Worm (Caenorhabditis elegans) whole organism, early embryonic: ENCODE results near the gene nspd-7.

Experiments used
- B0310.2 ChIP-seq: sonication (generic microtip); optimal IDR thresholded peaks from 2 replicates; lab custom pipeline; 2016; ENCODE audit warnings: mild to moderate bottlenecking, missing genetic modification characterization, missing compliant biosample characterization
- F13C5.2 ChIP-seq: sonication (generic microtip); optimal IDR thresholded peaks from 2 replicates; lab custom pipeline; 2017; ENCODE audit warnings: mild to moderate bottlenecking, missing genetic modification characterization, inconsistent platforms, missing compliant biosample characterization
- aly-1 ChIP-seq: sonication (generic microtip); optimal IDR thresholded peaks from 2 replicates; lab custom pipeline; 2016; ENCODE audit warnings: missing genetic modification characterization, missing compliant biosample characterization
- ama-1 ChIP-seq: fragments of 150-350 bp; optimal IDR thresholded peaks from 2 replicates; lab custom pipeline; 2014
- ceh-13 ChIP-seq: fragments of 200-800 bp; sonication (Bioruptor generic); optimal IDR thresholded peaks from 2 replicates; lab custom pipeline; 2018; ENCODE audit warnings: mild to moderate bottlenecking, missing genetic modification characterization, missing compliant biosample characterization
- ceh-36 ChIP-seq: sonication (generic microtip); optimal IDR thresholded peaks from 2 replicates; lab custom pipeline; 2016; ENCODE audit warnings: missing genetic modification characterization, inconsistent platforms, missing compliant biosample characterization
- ets-7 ChIP-seq: sonication (generic microtip); optimal IDR thresholded peaks from 2 replicates; lab custom pipeline; 2016; ENCODE audit warnings: missing genotype, missing genetic modification characterization, missing compliant biosample characterization
- flt-1 ChIP-seq: fragments of 200-800 bp; sonication (Bioruptor generic); IDR thresholded peaks from 2 replicates; pipeline ENCODE4 v1.3.6; 2022; ENCODE audit warnings: missing genetic modification characterization, missing compliant biosample characterization
- hmbx-1 ChIP-seq: sonication (generic microtip); optimal IDR thresholded peaks from 2 replicates; lab custom pipeline; 2016; ENCODE audit warnings: mild to moderate bottlenecking, missing genetic modification characterization, missing compliant biosample characterization
- hmg-4 ChIP-seq: fragments of 200-800 bp; sonication (Bioruptor generic); optimal IDR thresholded peaks from 2 replicates; lab custom pipeline; 2018; ENCODE audit warnings: mild to moderate bottlenecking, missing genetic modification characterization, missing compliant biosample characterization
- hnd-1 ChIP-seq: sonication (generic microtip); optimal IDR thresholded peaks from 2 replicates; lab custom pipeline; 2016; ENCODE audit warnings: missing genetic modification characterization, missing compliant biosample characterization
- pes-1 ChIP-seq: fragments of 200-800 bp; sonication (Bioruptor generic); IDR thresholded peaks from 2 replicates; pipeline ENCODE4 v1.3.6; 2022; ENCODE audit warnings: missing genetic modification reagents, missing genetic modification characterization, missing compliant biosample characterization
- scrt-1 ChIP-seq: fragments of 200-800 bp; sonication (Bioruptor generic); IDR thresholded peaks from 2 replicates; pipeline ENCODE4 v1.3.6; 2022; ENCODE audit warnings: missing genetic modification characterization, missing compliant biosample characterization
- sea-1 ChIP-seq: fragments of 200-800 bp; sonication (Bioruptor generic); conservative IDR thresholded peaks from 2 replicates; pipeline ENCODE4 v1.3.6; 2022; ENCODE audit warnings: missing genetic modification characterization, missing compliant biosample characterization
- tbx-11 ChIP-seq: fragments of 200-800 bp; sonication (Bioruptor generic); IDR thresholded peaks from 2 replicates; pipeline ENCODE4 v1.3.6; 2022; ENCODE audit warnings: missing genetic modification characterization, missing compliant biosample characterization
- tbx-37 ChIP-seq: fragments of 200-800 bp; sonication (Bioruptor generic); conservative IDR thresholded peaks from 2 replicates; pipeline ENCODE4 v1.3.6; 2022; ENCODE audit warnings: missing genetic modification reagents, missing genetic modification characterization, missing compliant biosample characterization
- tra-4 ChIP-seq: sonication (generic microtip); optimal IDR thresholded peaks from 2 replicates; lab custom pipeline; 2017; ENCODE audit warnings: missing genetic modification characterization, missing compliant biosample characterization

Gene nspd-7

DNA sequence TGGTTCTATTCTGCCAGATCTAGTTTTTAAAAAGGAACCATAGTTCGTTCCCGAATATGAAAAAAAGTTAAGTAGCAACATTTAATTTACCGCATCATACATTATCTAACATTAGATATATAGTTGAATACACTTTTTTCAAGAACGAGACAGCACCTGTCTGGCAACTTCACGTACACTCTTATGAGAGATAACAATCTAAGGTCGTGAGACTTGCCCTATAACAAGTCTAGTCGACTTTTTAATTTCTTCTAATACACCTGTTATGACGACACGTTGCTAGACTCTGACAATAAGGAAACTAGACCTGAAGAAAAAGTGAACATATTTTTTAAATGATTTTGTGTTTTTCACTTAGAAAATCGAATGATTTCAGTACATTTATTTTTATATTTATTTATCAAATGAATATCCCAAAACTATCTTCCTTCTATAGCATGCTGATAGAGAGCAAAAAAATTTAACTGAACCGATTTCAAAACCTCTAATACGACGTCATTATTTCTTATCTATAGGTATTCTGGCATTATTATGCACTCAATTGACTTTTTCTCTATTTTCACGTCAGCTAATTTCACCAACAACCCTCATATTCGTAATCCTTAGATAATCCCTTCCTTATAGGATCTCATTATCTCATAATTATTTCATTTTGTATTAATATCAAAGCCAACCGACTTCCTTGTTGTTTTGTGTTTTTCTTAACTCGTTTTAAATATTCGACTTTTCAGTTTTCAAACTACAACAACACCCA, 15.9 kb downstream of the nspd-7 start:
- no peak for TF ChIP-seq ets-7 (tag; lab: Kevin White, UChicago)
- no peak for TF ChIP-seq scrt-1 (GFP tag; lab: Robert Waterston, UW)
- TF ChIP-seq hnd-1 (tag; lab: Kevin White, UChicago) = no peak
- no peak for TF ChIP-seq B0310.2 (tag; lab: Kevin White, UChicago)
- no peak for TF ChIP-seq sea-1 (GFP tag; lab: Robert Waterston, UW)
- TF ChIP-seq tra-4 = no peak
- no peak for TF ChIP-seq ceh-13
- no peak for TF ChIP-seq aly-1 (tag; lab: Kevin White, UChicago)
- TF ChIP-seq ama-1 = no peak
- no peak for TF ChIP-seq tbx-37 (GFP tag; lab: Robert Waterston, UW)
- no peak for TF ChIP-seq tbx-11 (GFP tag; lab: Robert Waterston, UW)
- no peak for TF ChIP-seq hmg-4 (GFP tag; lab: Kevin White, UChicago)
- TF ChIP-seq pes-1 = no peak
- no peak for TF ChIP-seq ceh-36

- no peak for TF ChIP-seq aly-1 (tag; lab: Kevin White, UChicago)
- TF ChIP-seq ceh-36 = no peak
Measured at ce11 chrIV:10252350-10252792, 16.6 kb downstream of the nspd-7 start.

ce11 chrIV:10251764-10252163, 17.2 kb downstream of the nspd-7 start:
- TF ChIP-seq hmbx-1 = no peak
- TF ChIP-seq hmg-4 (GFP tag; lab: Kevin White, UChicago) = no peak
- no peak for TF ChIP-seq aly-1 (tag; lab: Kevin White, UChicago)
- TF ChIP-seq hnd-1 (tag; lab: Kevin White, UChicago) = no peak
- no peak for TF ChIP-seq F13C5.2 (tag; lab: Kevin White, UChicago)

DNA sequence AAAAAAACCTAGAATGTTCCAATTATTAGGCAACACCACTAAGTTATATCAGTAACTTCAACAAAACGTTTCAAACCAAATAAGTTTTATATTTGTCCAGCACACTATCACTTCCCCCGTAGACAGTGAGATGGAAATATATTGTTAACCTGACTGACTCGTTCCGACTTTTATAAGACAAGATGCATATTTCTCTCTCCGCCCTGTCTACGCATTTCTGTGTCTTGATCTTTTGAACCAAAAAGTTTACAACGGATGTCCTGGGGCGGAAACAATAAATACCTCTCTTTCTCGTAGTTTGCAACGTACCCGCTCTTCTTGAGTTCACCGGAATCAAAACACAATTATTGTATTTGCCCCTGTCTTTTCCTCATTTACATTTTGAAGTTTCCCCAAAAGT, 17.7 kb downstream of the nspd-7 start:
- TF ChIP-seq tra-4 (no peak), aly-1 (tag; lab: Kevin White, UChicago) (no peak), hmbx-1 (no peak), B0310.2 (tag; lab: Kevin White, UChicago) (no peak), hmg-4 (GFP tag; lab: Kevin White, UChicago) (no peak), flt-1 (GFP tag; lab: Robert Waterston, UW) (no peak), ceh-36 (no peak), hnd-1 (tag; lab: Kevin White, UChicago) (no peak), tbx-11 (GFP tag; lab: Robert Waterston, UW) (no peak), ama-1 (no peak)

ce11 chrIV:10250577-10251075, 18.4 kb downstream of the nspd-7 start, which contains the start of gene daf-14:
TSS of gene daf-14 (plus strand) at chrIV:10250627.
- TF ChIP-seq hmg-4 (GFP tag; lab: Kevin White, UChicago) (no peak), pes-1 (no peak)

ce11 chrIV:10245666-10246210, 23.2 kb downstream of the nspd-7 start, which contains the start of gene F01G10.10:
TSS of gene F01G10.10 (plus strand) at chrIV:10246160.
- TF ChIP-seq hmg-4 (GFP tag; lab: Kevin White, UChicago) (no peak), scrt-1 (GFP tag; lab: Robert Waterston, UW) (no peak), flt-1 (GFP tag; lab: Robert Waterston, UW) (no peak), B0310.2 (tag; lab: Kevin White, UChicago) (no peak), pes-1 (no peak), ama-1 (no peak), tra-4 (no peak), aly-1 (tag; lab: Kevin White, UChicago) (no peak), ets-7 (tag; lab: Kevin White, UChicago) (no peak), F13C5.2 (tag; lab: Kevin White, UChicago) (no peak), hnd-1 (tag; lab: Kevin White, UChicago) (no peak), tbx-37 (GFP tag; lab: Robert Waterston, UW) (no peak)

- TF ChIP-seq ama-1 (no peak), scrt-1 (GFP tag; lab: Robert Waterston, UW) (no peak), ets-7 (tag; lab: Kevin White, UChicago) (no peak), F13C5.2 (tag; lab: Kevin White, UChicago) (no peak), tra-4 (no peak), aly-1 (tag; lab: Kevin White, UChicago) (no peak), hmg-4 (GFP tag; lab: Kevin White, UChicago) (no peak), flt-1 (GFP tag; lab: Robert Waterston, UW) (no peak), hmbx-1 (no peak), tbx-37 (GFP tag; lab: Robert Waterston, UW) (no peak), pes-1 (no peak), B0310.2 (tag; lab: Kevin White, UChicago) (no peak), ceh-13 (no peak), tbx-11 (GFP tag; lab: Robert Waterston, UW) (no peak), sea-1 (GFP tag; lab: Robert Waterston, UW) (no peak), ceh-36 (no peak), hnd-1 (tag; lab: Kevin White, UChicago) (no peak)
Measured at ce11 chrIV:10243276-10243675, 25.7 kb downstream of the nspd-7 start, which contains the start of gene tkt-1. TSS of gene tkt-1 (plus strand) at chrIV:10243612.
